Worm (Caenorhabditis elegans) whole organism, early embryonic: Measurements from ENCODE around the gene flh-2.

ENCODE experiments used
- B0310.2 ChIP-seq: sonication (generic microtip); optimal IDR thresholded peaks from 2 replicates; lab custom pipeline; 2016; ENCODE audit warnings: mild to moderate bottlenecking, missing genetic modification characterization, missing compliant biosample characterization
- F13C5.2 ChIP-seq: sonication (generic microtip); optimal IDR thresholded peaks from 2 replicates; lab custom pipeline; 2017; ENCODE audit warnings: mild to moderate bottlenecking, missing genetic modification characterization, inconsistent platforms, missing compliant biosample characterization
- aly-1 ChIP-seq: sonication (generic microtip); optimal IDR thresholded peaks from 2 replicates; lab custom pipeline; 2016; ENCODE audit warnings: missing genetic modification characterization, missing compliant biosample characterization
- ama-1 ChIP-seq: fragments of 150-350 bp; optimal IDR thresholded peaks from 2 replicates; lab custom pipeline; 2014
- ceh-13 ChIP-seq: fragments of 200-800 bp; sonication (Bioruptor generic); optimal IDR thresholded peaks from 2 replicates; lab custom pipeline; 2018; ENCODE audit warnings: mild to moderate bottlenecking, missing genetic modification characterization, missing compliant biosample characterization
- ceh-36 ChIP-seq: sonication (generic microtip); optimal IDR thresholded peaks from 2 replicates; lab custom pipeline; 2016; ENCODE audit warnings: missing genetic modification characterization, inconsistent platforms, missing compliant biosample characterization
- ets-7 ChIP-seq: sonication (generic microtip); optimal IDR thresholded peaks from 2 replicates; lab custom pipeline; 2016; ENCODE audit warnings: missing genotype, missing genetic modification characterization, missing compliant biosample characterization
- flt-1 ChIP-seq: fragments of 200-800 bp; sonication (Bioruptor generic); IDR thresholded peaks from 2 replicates; pipeline ENCODE4 v1.3.6; 2022; ENCODE audit warnings: missing genetic modification characterization, missing compliant biosample characterization
- hmbx-1 ChIP-seq: sonication (generic microtip); optimal IDR thresholded peaks from 2 replicates; lab custom pipeline; 2016; ENCODE audit warnings: mild to moderate bottlenecking, missing genetic modification characterization, missing compliant biosample characterization
- hmg-4 ChIP-seq: fragments of 200-800 bp; sonication (Bioruptor generic); optimal IDR thresholded peaks from 2 replicates; lab custom pipeline; 2018; ENCODE audit warnings: mild to moderate bottlenecking, missing genetic modification characterization, missing compliant biosample characterization
- hnd-1 ChIP-seq: sonication (generic microtip); optimal IDR thresholded peaks from 2 replicates; lab custom pipeline; 2016; ENCODE audit warnings: missing genetic modification characterization, missing compliant biosample characterization
- pes-1 ChIP-seq: fragments of 200-800 bp; sonication (Bioruptor generic); IDR thresholded peaks from 2 replicates; pipeline ENCODE4 v1.3.6; 2022; ENCODE audit warnings: missing genetic modification reagents, missing genetic modification characterization, missing compliant biosample characterization
- scrt-1 ChIP-seq: fragments of 200-800 bp; sonication (Bioruptor generic); IDR thresholded peaks from 2 replicates; pipeline ENCODE4 v1.3.6; 2022; ENCODE audit warnings: missing genetic modification characterization, missing compliant biosample characterization
- sea-1 ChIP-seq: fragments of 200-800 bp; sonication (Bioruptor generic); conservative IDR thresholded peaks from 2 replicates; pipeline ENCODE4 v1.3.6; 2022; ENCODE audit warnings: missing genetic modification characterization, missing compliant biosample characterization
- tbx-11 ChIP-seq: fragments of 200-800 bp; sonication (Bioruptor generic); IDR thresholded peaks from 2 replicates; pipeline ENCODE4 v1.3.6; 2022; ENCODE audit warnings: missing genetic modification characterization, missing compliant biosample characterization
- tbx-37 ChIP-seq: fragments of 200-800 bp; sonication (Bioruptor generic); conservative IDR thresholded peaks from 2 replicates; pipeline ENCODE4 v1.3.6; 2022; ENCODE audit warnings: missing genetic modification reagents, missing genetic modification characterization, missing compliant biosample characterization
- tra-4 ChIP-seq: sonication (generic microtip); optimal IDR thresholded peaks from 2 replicates; lab custom pipeline; 2017; ENCODE audit warnings: missing genetic modification characterization, missing compliant biosample characterization

flh-2 gene

DNA sequence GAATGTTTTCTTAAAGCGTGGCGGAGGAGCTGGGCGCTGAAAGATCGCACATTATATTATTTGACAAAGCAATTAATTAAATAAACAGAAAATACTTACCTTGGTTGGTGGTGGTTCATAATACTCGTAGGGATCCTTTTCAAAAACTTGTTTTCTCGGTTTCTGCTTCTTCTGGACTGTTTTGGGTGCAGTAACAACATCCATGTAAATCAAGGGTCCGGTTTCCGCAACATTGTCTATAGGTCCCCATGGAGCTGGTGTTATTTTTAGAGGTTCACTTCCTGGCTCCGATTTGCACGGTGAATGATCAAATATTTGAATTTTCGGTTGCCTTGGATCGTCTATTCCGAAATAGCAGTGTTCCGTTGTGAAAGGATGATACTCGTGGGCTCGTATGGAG is 27.8 kb upstream of the flh-2 start:
- TF ChIP-seq ceh-36 (no peak), tbx-37 (GFP tag; lab: Robert Waterston, UW) (no peak), hnd-1 (tag; lab: Kevin White, UChicago) (no peak), ets-7 (tag; lab: Kevin White, UChicago) (no peak), sea-1 (no peak), scrt-1 (GFP tag; lab: Robert Waterston, UW) (no peak), flt-1 (no peak), ama-1 (lab: Kevin White, UChicago) (no peak), B0310.2 (tag; lab: Kevin White, UChicago) (no peak), tra-4 (no peak), aly-1 (no peak), pes-1 (GFP tag; lab: Robert Waterston, UW) (no peak), F13C5.2 (tag; lab: Kevin White, UChicago) (no peak), tbx-11 (GFP tag; lab: Robert Waterston, UW) (no peak), ceh-13 (GFP tag; lab: Kevin White, UChicago) (no peak), hmbx-1 (tag; lab: Kevin White, UChicago) (no peak)

DNA sequence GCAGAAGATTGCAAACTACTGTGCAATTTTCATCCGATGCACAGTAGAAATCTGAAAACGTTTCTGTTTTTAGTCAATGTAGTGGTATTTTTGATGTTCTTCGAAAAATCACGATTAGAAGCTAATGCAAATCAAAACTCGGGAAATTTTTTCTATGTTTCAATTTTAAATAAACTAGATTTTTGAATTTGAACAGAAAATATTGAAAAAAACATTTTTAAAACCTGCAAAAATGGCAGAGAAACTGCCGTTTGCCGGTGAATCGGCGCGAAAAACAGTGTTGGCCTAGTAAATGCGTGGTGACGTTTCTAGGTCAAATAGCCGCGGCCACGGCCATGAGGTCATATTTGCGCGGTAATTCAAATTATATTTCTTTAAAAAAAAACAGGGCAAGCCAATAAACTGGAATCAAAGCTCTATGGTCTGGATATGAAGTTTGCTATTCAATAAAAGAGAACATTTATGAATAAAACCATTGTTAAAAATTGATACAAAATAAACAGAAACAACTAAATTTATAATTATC is 21.7 kb upstream of the flh-2 start, which contains the start of gene set-2:
Gene set-2, minus strand, starts transcription at position 51 of the 526 bp plus-strand sequence.
- TF ChIP-seq ceh-13 (GFP tag; lab: Kevin White, UChicago) (no peak), hmbx-1 (tag; lab: Kevin White, UChicago) (no peak), F13C5.2 (tag; lab: Kevin White, UChicago) (peak; percentile 32), pes-1 (GFP tag; lab: Robert Waterston, UW) (peak; percentile 63; the same call in 1 of the 2 replicates), scrt-1 (GFP tag; lab: Robert Waterston, UW) (no peak), tbx-37 (GFP tag; lab: Robert Waterston, UW) (peak; percentile 86), ets-7 (tag; lab: Kevin White, UChicago) (no peak), tbx-11 (GFP tag; lab: Robert Waterston, UW) (no peak), B0310.2 (tag; lab: Kevin White, UChicago) (no peak), aly-1 (no peak), flt-1 (0 out of 2 replicates have a peak, but pooled peaks have one; percentile 10), sea-1 (no peak; the same call in 1 of the 2 replicates), hmg-4 (GFP tag; lab: Kevin White, UChicago) (no peak), hnd-1 (tag; lab: Kevin White, UChicago) (no peak), ceh-36 (no peak), ama-1 (lab: Kevin White, UChicago) (no peak)

DNA sequence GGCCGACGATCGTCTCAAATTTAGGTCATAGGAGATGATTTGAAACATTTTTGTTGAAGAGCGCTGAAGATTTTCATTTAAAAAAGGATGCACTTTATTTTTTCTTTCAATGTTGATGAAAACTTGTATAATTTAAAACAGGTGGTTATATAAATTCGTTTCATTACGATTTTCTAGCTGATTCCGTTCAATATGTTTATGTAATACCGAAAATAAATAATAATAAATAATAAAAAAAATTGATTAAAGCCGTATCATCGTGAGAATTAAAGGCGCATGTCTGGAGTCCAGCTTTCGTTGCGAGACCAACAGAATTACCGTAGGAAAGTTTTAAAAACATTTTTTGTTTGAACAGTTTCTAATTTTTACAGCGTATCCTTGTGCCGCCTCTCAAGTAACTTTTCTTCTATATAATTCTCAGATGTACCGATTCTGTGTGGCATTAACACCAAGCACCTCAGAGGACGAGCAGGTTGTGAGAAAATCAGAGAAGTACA is 19.7 kb upstream of the flh-2 start, which contains the start of the genes C26E6.12 and eri-9:
Gene C26E6.12, minus strand, starts transcription at position 51 of the 497 bp plus-strand sequence.
Gene eri-9, plus strand, starts transcription at position 248 of the 497 bp plus-strand sequence.
- no peak for TF ChIP-seq B0310.2 (tag; lab: Kevin White, UChicago)
- no peak for TF ChIP-seq pes-1 (GFP tag; lab: Robert Waterston, UW)
- no peak for TF ChIP-seq F13C5.2 (tag; lab: Kevin White, UChicago)
- TF ChIP-seq tbx-37 (GFP tag; lab: Robert Waterston, UW): no peak
- TF ChIP-seq tra-4: no peak
- no peak for TF ChIP-seq hnd-1 (tag; lab: Kevin White, UChicago)
- no peak for TF ChIP-seq hmg-4 (GFP tag; lab: Kevin White, UChicago)
- TF ChIP-seq ceh-36: no peak
- no peak for TF ChIP-seq flt-1
- no peak for TF ChIP-seq ets-7 (tag; lab: Kevin White, UChicago)
- TF ChIP-seq aly-1: no peak
- TF ChIP-seq tbx-11 (GFP tag; lab: Robert Waterston, UW): no peak

DNA sequence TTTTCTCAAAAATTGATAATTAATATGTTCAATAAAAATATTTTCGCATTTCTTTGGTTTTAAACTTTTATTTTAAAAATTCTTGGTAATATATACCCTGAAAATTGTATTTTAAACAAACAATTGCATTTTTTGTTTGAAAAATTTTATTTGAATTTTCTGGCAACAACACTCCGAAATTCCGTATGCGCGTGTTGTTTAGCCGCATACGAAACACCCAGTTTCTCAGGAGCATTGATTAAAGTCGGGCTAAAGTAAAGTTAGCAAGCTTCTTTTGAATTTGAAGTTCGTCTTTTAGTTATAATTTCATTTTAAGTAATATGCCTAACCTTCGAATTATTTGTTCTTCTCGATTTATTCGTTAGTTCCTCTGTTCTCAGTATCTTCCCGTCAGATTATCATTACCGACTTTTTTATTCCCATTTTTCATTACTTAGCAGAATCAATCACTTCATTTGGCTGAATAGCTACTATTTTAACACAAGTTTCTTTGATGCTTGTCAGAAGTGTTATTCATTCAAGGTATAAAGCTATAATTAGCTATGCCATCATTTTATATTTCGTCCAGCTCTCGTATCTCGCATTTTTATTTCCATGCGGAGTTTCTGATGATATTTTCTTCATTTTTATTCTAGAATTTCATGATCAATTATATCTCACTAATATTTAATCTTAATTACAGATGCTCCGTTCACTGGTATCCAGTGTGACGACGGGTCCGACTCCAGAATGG is 16.9 kb upstream of the flh-2 start, which contains the start of gene mrps-18C:
Gene mrps-18C, plus strand, starts transcription at position 683 of the 733 bp plus-strand sequence.
- TF ChIP-seq scrt-1 (GFP tag; lab: Robert Waterston, UW): no peak
- no peak for TF ChIP-seq tbx-37 (GFP tag; lab: Robert Waterston, UW)

DNA sequence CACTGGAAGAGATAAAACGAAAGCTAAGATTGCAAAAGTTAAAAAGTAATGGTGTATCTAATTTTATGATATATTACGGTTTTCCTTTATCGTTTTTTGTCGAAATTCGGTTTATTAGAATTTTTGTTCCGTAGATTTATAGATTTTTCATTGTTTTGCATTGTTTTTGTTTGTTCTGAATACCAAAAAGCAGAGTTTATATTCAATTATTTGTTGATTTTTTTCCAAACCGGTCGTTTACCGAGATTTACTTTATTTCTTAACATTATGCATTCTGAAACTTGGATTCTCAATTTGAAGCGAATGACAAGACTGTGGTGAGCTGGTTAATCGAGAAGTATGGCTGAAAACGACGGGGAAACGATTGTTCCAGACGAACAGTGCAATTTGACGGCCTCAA is 14.9 kb upstream of the flh-2 start, which contains the start of gene fsn-1:
Gene fsn-1, plus strand, starts transcription at position 301 of the 400 bp plus-strand sequence.
- TF ChIP-seq B0310.2 (tag; lab: Kevin White, UChicago) (no peak), ceh-36 (no peak), tbx-11 (GFP tag; lab: Robert Waterston, UW) (no peak), ets-7 (tag; lab: Kevin White, UChicago) (no peak), ceh-13 (GFP tag; lab: Kevin White, UChicago) (no peak), flt-1 (no peak), ama-1 (lab: Kevin White, UChicago) (no peak), scrt-1 (GFP tag; lab: Robert Waterston, UW) (no peak), hmbx-1 (tag; lab: Kevin White, UChicago) (no peak)

DNA sequence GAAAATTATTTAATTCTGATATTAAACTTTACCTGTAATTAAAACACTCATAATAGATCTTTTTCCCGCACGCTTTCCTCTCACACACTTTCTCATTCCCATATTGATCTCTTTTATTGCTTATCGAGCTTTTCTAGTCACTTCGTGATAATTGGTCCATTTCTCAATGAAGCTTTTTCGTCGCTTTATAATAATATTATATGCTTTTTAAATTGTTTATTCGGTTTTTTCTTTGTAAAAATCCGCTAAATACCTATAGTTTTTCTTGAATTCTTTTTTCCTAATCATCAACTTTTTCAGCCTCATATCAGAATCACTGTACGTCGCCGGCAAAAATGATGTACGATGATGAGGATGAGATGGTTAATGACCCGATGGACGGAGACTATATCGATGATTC is 12.7 kb upstream of the flh-2 start, which contains the start of gene rpb-2:
Gene rpb-2, plus strand, starts transcription at position 301 of the 400 bp plus-strand sequence.
- TF ChIP-seq hnd-1 (tag; lab: Kevin White, UChicago) (no peak), aly-1 (no peak), tbx-37 (GFP tag; lab: Robert Waterston, UW) (no peak), tbx-11 (GFP tag; lab: Robert Waterston, UW) (no peak), scrt-1 (GFP tag; lab: Robert Waterston, UW) (no peak), hmg-4 (GFP tag; lab: Kevin White, UChicago) (no peak), tra-4 (no peak), ceh-36 (no peak), flt-1 (no peak), ceh-13 (GFP tag; lab: Kevin White, UChicago) (no peak), hmbx-1 (tag; lab: Kevin White, UChicago) (no peak), B0310.2 (tag; lab: Kevin White, UChicago) (no peak), pes-1 (GFP tag; lab: Robert Waterston, UW) (no peak), ets-7 (tag; lab: Kevin White, UChicago) (no peak), F13C5.2 (tag; lab: Kevin White, UChicago) (no peak), sea-1 (no peak), ama-1 (lab: Kevin White, UChicago) (no peak)
